Worm (Caenorhabditis elegans) whole organism, young adult: Measurements from ENCODE around the gene tebp-1.
A peak's percentile ranks its signal among the peaks of the same experiment; 100 is the strongest.

Experiments used
- B0019.2 ChIP-seq: fragments of 200-800 bp; sonication (Bioruptor generic); conservative IDR thresholded peaks from 2 replicates; pipeline ENCODE4 v1.3.6; 2022; ENCODE audit warnings: missing genetic modification reagents, missing genetic modification characterization, missing compliant biosample characterization
- F22D6.2 ChIP-seq: sonication (generic microtip); optimal IDR thresholded peaks from 2 replicates; lab custom pipeline; 2016; ENCODE audit warnings: mild to moderate bottlenecking, missing genetic modification characterization, missing compliant biosample characterization
- F23B12.7 ChIP-seq: sonication (generic microtip); optimal IDR thresholded peaks from 2 replicates; lab custom pipeline; 2017; ENCODE audit warnings: missing genetic modification characterization, mild to moderate bottlenecking, missing compliant biosample characterization, antibody characterized with exemption, moderate library complexity; ENCODE audit not compliant: insufficient read depth
- F37B4.10 ChIP-seq: fragments of 200-800 bp; sonication (Bioruptor generic); IDR thresholded peaks from 2 replicates; pipeline ENCODE4 v1.3.6; 2022; ENCODE audit warnings: missing genetic modification characterization, missing compliant biosample characterization
- F39B2.1 ChIP-seq: fragments of 200-800 bp; sonication (Bioruptor generic); IDR thresholded peaks from 2 replicates; pipeline ENCODE4 v1.3.6; 2022; ENCODE audit warnings: missing genetic modification reagents, missing genetic modification characterization, missing compliant biosample characterization
- F49E8.2 ChIP-seq: sonication (generic microtip); optimal IDR thresholded peaks from 3 replicates; lab custom pipeline; 2017; ENCODE audit warnings: missing genetic modification characterization, mild to moderate bottlenecking, missing compliant biosample characterization, antibody characterized with exemption, moderate library complexity; ENCODE audit not compliant: insufficient read depth
- F57A8.1 ChIP-seq: fragments of 200-800 bp; sonication (Bioruptor generic); optimal IDR thresholded peaks from 2 replicates; lab custom pipeline; 2018; ENCODE audit warnings: mild to moderate bottlenecking, missing genetic modification characterization, moderate library complexity, missing compliant biosample characterization
- Y53G8AR.9 ChIP-seq: fragments of 200-800 bp; sonication (Bioruptor generic); conservative IDR thresholded peaks from 2 replicates; pipeline ENCODE4 v1.3.6; 2022; ENCODE audit warnings: missing genetic modification reagents, missing genetic modification characterization, missing compliant biosample characterization
- ZK185.1 ChIP-seq: sonication (generic microtip); optimal IDR thresholded peaks from 2 replicates; lab custom pipeline; 2016; ENCODE audit warnings: mild to moderate bottlenecking, missing genetic modification characterization, missing compliant biosample characterization; ENCODE audit not compliant: poor library complexity, severe bottlenecking
- ama-1 ChIP-seq, 3 experiments: fragments of 150-350 bp in 1 of 3; sonication (generic microtip) in 2 of 3; optimal IDR thresholded peaks; 2 replicates each; lab custom pipeline; 2014 to 2018; ENCODE audit warnings: missing biosample characterization in 2 of 3, missing genetic modification characterization in 2 of 3, missing genetic modification reagents in 2 of 3
- aptf-3 ChIP-seq: fragments of 200-800 bp; sonication (Bioruptor generic); IDR thresholded peaks from 2 replicates; pipeline ENCODE4 v1.3.6; 2022; ENCODE audit warnings: missing genetic modification characterization, missing compliant biosample characterization
- athp-1 ChIP-seq: sonication (generic microtip); optimal IDR thresholded peaks from 2 replicates; lab custom pipeline; 2017; ENCODE audit warnings: mild to moderate bottlenecking, missing genetic modification characterization, missing compliant biosample characterization
- attf-3 ChIP-seq: fragments of 200-800 bp; sonication (Bioruptor generic); conservative IDR thresholded peaks from 2 replicates; pipeline ENCODE4 v1.3.6; 2022; ENCODE audit warnings: missing genetic modification reagents, missing genetic modification characterization, missing compliant biosample characterization
- attf-6 ChIP-seq: fragments of 200-800 bp; sonication (Bioruptor generic); IDR thresholded peaks from 2 replicates; pipeline ENCODE4 v1.3.6; 2022; ENCODE audit warnings: missing genetic modification reagents, missing genetic modification characterization, missing compliant biosample characterization
- ccch-3 ChIP-seq: fragments of 200-800 bp; sonication (Bioruptor generic); optimal IDR thresholded peaks from 2 replicates; lab custom pipeline; 2018; ENCODE audit warnings: mild to moderate bottlenecking, missing genetic modification characterization, missing compliant biosample characterization
- cebp-1 ChIP-seq, 2 experiments: fragments of 200-800 bp in 1 of 2; sonication (Bioruptor generic) in 1 of 2; sonication (generic microtip) in 1 of 2; IDR thresholded peaks in 1 of 2; optimal IDR thresholded peaks in 1 of 2; 2 replicates each; pipeline versions ENCODE4 v1.3.6 to Lab custom; 2017 to 2022; ENCODE audit warnings: missing compliant biosample characterization in 2 of 2, missing genetic modification characterization in 2 of 2, mild to moderate bottlenecking in 1 of 2, missing genetic modification reagents in 1 of 2, moderate library complexity in 1 of 2
- cebp-2 ChIP-seq: fragments of 200-800 bp; sonication (Bioruptor generic); IDR thresholded peaks from 2 replicates; pipeline ENCODE4 v1.3.6; 2022; ENCODE audit warnings: missing genetic modification characterization, missing compliant biosample characterization
- ceh-100 ChIP-seq: fragments of 200-800 bp; sonication (Bioruptor generic); IDR thresholded peaks from 2 replicates; pipeline ENCODE4 v1.3.6; 2022; ENCODE audit warnings: missing genetic modification reagents, missing genetic modification characterization, missing compliant biosample characterization
- ceh-79 ChIP-seq: sonication (generic microtip); optimal IDR thresholded peaks from 2 replicates; lab custom pipeline; 2017; ENCODE audit warnings: mild to moderate bottlenecking, missing genetic modification characterization, missing compliant biosample characterization
- dox-1 ChIP-seq: fragments of 200-800 bp; sonication (Bioruptor generic); IDR thresholded peaks from 2 replicates; pipeline ENCODE4 v1.3.6; 2022; ENCODE audit warnings: missing genetic modification reagents, missing genetic modification characterization, missing compliant biosample characterization
- efl-1 ChIP-seq: fragments of 150-350 bp; optimal IDR thresholded peaks from 2 replicates; lab custom pipeline; 2014; ENCODE audit warnings: missing biosample characterization, missing genetic modification reagents, missing genetic modification characterization
- egl-44 ChIP-seq: fragments of 200-800 bp; sonication (Bioruptor generic); IDR thresholded peaks from 2 replicates; pipeline ENCODE4 v1.3.6; 2022; ENCODE audit warnings: missing genetic modification reagents, missing genetic modification characterization, missing compliant biosample characterization
- hlh-12 ChIP-seq: sonication (generic microtip); optimal IDR thresholded peaks from 2 replicates; lab custom pipeline; 2016; ENCODE audit warnings: missing genetic modification characterization, missing compliant biosample characterization
- hmg-1.2 ChIP-seq: fragments of 200-800 bp; sonication (Bioruptor generic); IDR thresholded peaks from 2 replicates; pipeline ENCODE4 v1.3.6; 2022; ENCODE audit warnings: missing genetic modification reagents, missing genetic modification characterization, missing compliant biosample characterization
- hmg-20 ChIP-seq: fragments of 200-800 bp; sonication (Bioruptor generic); IDR thresholded peaks from 2 replicates; pipeline ENCODE4 v1.3.6; 2022; ENCODE audit warnings: missing genetic modification reagents, missing genetic modification characterization, missing compliant biosample characterization
- let-526 ChIP-seq: fragments of 200-800 bp; sonication (Bioruptor generic); IDR thresholded peaks from 2 replicates; pipeline ENCODE4 v1.3.6; 2022; ENCODE audit warnings: missing genetic modification reagents, missing genetic modification characterization, missing compliant biosample characterization
- let-607 ChIP-seq, 2 experiments: fragments of 200-800 bp in 1 of 2; sonication (Bioruptor generic) in 1 of 2; sonication (generic microtip) in 1 of 2; optimal IDR thresholded peaks; 2 replicates each; lab custom pipeline; 2016 to 2018; ENCODE audit warnings: mild to moderate bottlenecking in 2 of 2, missing compliant biosample characterization in 2 of 2, missing genetic modification characterization in 2 of 2, moderate library complexity in 2 of 2, missing genotype in 1 of 2
- lin-54 ChIP-seq: fragments of 200-800 bp; sonication (Bioruptor generic); optimal IDR thresholded peaks from 2 replicates; lab custom pipeline; 2018; ENCODE audit warnings: mild to moderate bottlenecking, missing genetic modification characterization, missing compliant biosample characterization
- madf-3 ChIP-seq: fragments of 200-800 bp; sonication (Bioruptor generic); IDR thresholded peaks from 2 replicates; pipeline ENCODE4 v1.3.6; 2022; ENCODE audit warnings: missing genetic modification reagents, missing genetic modification characterization, missing compliant biosample characterization
- madf-6 ChIP-seq: fragments of 200-800 bp; sonication (Bioruptor generic); IDR thresholded peaks from 2 replicates; pipeline ENCODE4 v1.3.6; 2022; ENCODE audit warnings: missing genetic modification reagents, missing genetic modification characterization, missing compliant biosample characterization
- mcd-1 ChIP-seq: fragments of 200-800 bp; sonication (Bioruptor generic); IDR thresholded peaks from 2 replicates; pipeline ENCODE4 v1.3.6; 2022; ENCODE audit warnings: missing genetic modification reagents, missing genetic modification characterization, missing compliant biosample characterization
- mel-28 ChIP-seq: sonication (generic microtip); optimal IDR thresholded peaks from 2 replicates; lab custom pipeline; 2016; ENCODE audit warnings: borderline replicate concordance, mild to moderate bottlenecking, missing genetic modification characterization, missing compliant biosample characterization
- nfya-2 ChIP-seq: fragments of 200-800 bp; sonication (Bioruptor generic); IDR thresholded peaks from 2 replicates; pipeline ENCODE4 v1.3.6; 2022; ENCODE audit warnings: missing genetic modification reagents, missing genetic modification characterization, missing compliant biosample characterization
- nhr-120 ChIP-seq: fragments of 200-800 bp; sonication (Bioruptor generic); IDR thresholded peaks from 2 replicates; pipeline ENCODE4 v1.3.6; 2022; ENCODE audit warnings: missing genetic modification characterization, missing compliant biosample characterization
- nhr-179 ChIP-seq: sonication (generic microtip); optimal IDR thresholded peaks from 2 replicates; lab custom pipeline; 2016; ENCODE audit warnings: mild to moderate bottlenecking, missing genetic modification characterization, missing compliant biosample characterization
- nhr-27 ChIP-seq: fragments of 200-800 bp; sonication (Bioruptor generic); optimal IDR thresholded peaks from 2 replicates; lab custom pipeline; 2018; ENCODE audit warnings: mild to moderate bottlenecking, missing genetic modification characterization, moderate library complexity, missing compliant biosample characterization
- nhr-80 ChIP-seq: sonication (generic microtip); optimal IDR thresholded peaks from 2 replicates; lab custom pipeline; 2016; ENCODE audit warnings: missing genetic modification characterization, missing compliant biosample characterization
- nhr-90 ChIP-seq: sonication (generic microtip); optimal IDR thresholded peaks from 2 replicates; lab custom pipeline; 2016; ENCODE audit warnings: missing genotype, mild to moderate bottlenecking, missing genetic modification characterization, missing compliant biosample characterization
- pbrm-1 ChIP-seq: fragments of 200-800 bp; sonication (Bioruptor generic); IDR thresholded peaks from 2 replicates; pipeline ENCODE4 v1.3.6; 2022; ENCODE audit warnings: missing genetic modification reagents, missing genetic modification characterization, missing compliant biosample characterization
- pha-4 ChIP-seq: fragments of 150-350 bp; sonication (generic microtip); optimal IDR thresholded peaks from 2 replicates; lab custom pipeline; 2014; ENCODE audit warnings: missing biosample characterization, missing genetic modification reagents, missing genetic modification characterization
- repo-1 ChIP-seq: sonication (generic microtip); optimal IDR thresholded peaks from 2 replicates; lab custom pipeline; 2017; ENCODE audit warnings: mild to moderate bottlenecking, missing genetic modification characterization, missing compliant biosample characterization
- sea-2 ChIP-seq: fragments of 200-800 bp; sonication (Bioruptor generic); IDR thresholded peaks from 2 replicates; pipeline ENCODE4 v1.3.6; 2022; ENCODE audit warnings: missing genetic modification characterization, missing compliant biosample characterization
- snpc-1.1 ChIP-seq: sonication (generic microtip); optimal IDR thresholded peaks from 2 replicates; lab custom pipeline; 2017; ENCODE audit warnings: missing genetic modification characterization, mild to moderate bottlenecking, missing compliant biosample characterization, antibody characterized with exemption, moderate library complexity, missing genotype, missing genetic modification reagents; ENCODE audit not compliant: insufficient read depth
- snpc-1.3 ChIP-seq: sonication (generic microtip); optimal IDR thresholded peaks from 2 replicates; lab custom pipeline; 2017; ENCODE audit warnings: missing genetic modification characterization, mild to moderate bottlenecking, missing compliant biosample characterization, antibody characterized with exemption, moderate library complexity, missing genotype, missing genetic modification reagents; ENCODE audit not compliant: insufficient read depth
- unc-62 ChIP-seq: fragments of 150-350 bp; optimal IDR thresholded peaks from 2 replicates; lab custom pipeline; 2014; ENCODE audit warnings: missing biosample characterization, missing genetic modification reagents, missing genetic modification characterization
- ztf-18 ChIP-seq: sonication (generic microtip); optimal IDR thresholded peaks from 2 replicates; lab custom pipeline; 2016; ENCODE audit warnings: missing genotype, mild to moderate bottlenecking, missing genetic modification characterization, missing compliant biosample characterization
- ztf-25 ChIP-seq: fragments of 200-800 bp; sonication (Bioruptor generic); IDR thresholded peaks from 2 replicates; pipeline ENCODE4 v1.3.6; 2022; ENCODE audit warnings: missing genetic modification reagents, missing genetic modification characterization, missing compliant biosample characterization
- ztf-26 ChIP-seq: sonication (generic microtip); optimal IDR thresholded peaks from 2 replicates; lab custom pipeline; 2017; ENCODE audit warnings: missing genetic modification characterization, missing compliant biosample characterization

The tebp-1 gene

DNA sequence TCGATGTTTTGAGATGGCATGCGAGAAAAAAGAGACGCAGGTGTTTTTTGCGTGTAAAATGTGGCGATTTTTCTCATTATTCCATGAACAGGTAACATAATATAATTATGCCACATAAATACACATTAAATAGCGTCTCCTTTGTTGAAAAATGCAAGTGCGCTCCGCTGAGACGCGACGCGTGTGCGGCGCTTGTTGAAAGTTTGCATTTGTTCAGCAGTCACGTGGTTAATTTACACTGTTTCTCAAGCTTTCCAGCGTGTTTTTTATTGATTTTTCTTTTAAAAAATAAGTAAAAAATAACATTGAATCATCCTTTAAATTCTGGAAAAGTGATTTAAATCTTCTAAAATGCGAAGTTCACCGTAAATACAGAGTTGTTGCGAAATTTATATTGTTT, 37.8 kb downstream of the tebp-1 start (continued):
- TF ChIP-seq aptf-3 (GFP tag; lab: Robert Waterston, UW) (no peak), unc-62 (GFP tag; lab: Kevin White, UChicago) (no peak), ama-1 (optimal IDR thresholded peaks at IDR 0.05; lab: Kevin White, UChicago) (no peak), ama-1 (GFP tag; optimal IDR thresholded peaks at IDR 0.05; lab: Kevin White, UChicago) (peak in 1 of 2 experiments; percentile 5), let-607 (tag; optimal IDR thresholded peaks at IDR 0.05; lab: Kevin White, UChicago) (peak; percentile 80 to 87), egl-44 (GFP tag; lab: Robert Waterston, UW) (no peak), let-526 (GFP tag; lab: Robert Waterston, UW) (no peak), nhr-179 (no peak), madf-3 (peak; percentile 98), cebp-2 (GFP tag; lab: Robert Waterston, UW) (no peak), attf-6 (GFP tag; lab: Robert Waterston, UW) (no peak), Y53G8AR.9 (GFP tag; lab: Robert Waterston, UW) (no peak), F23B12.7 (tag; lab: Kevin White, UChicago) (peak; percentile 56), F39B2.1 (GFP tag; lab: Robert Waterston, UW) (no peak), ceh-79 (tag; lab: Kevin White, UChicago) (no peak), ccch-3 (GFP tag; lab: Kevin White, UChicago) (no peak), B0019.2 (GFP tag; lab: Robert Waterston, UW) (no peak), snpc-1.3 (tag; lab: Kevin White, UChicago) (no peak), lin-54 (GFP tag; lab: Kevin White, UChicago) (peak; percentile 68), ztf-25 (no peak), nhr-80 (tag; lab: Kevin White, UChicago) (peak; percentile 49), ZK185.1 (tag; lab: Kevin White, UChicago) (peak; percentile 60), ceh-100 (GFP tag; lab: Robert Waterston, UW) (no peak), efl-1 (GFP tag; lab: Kevin White, UChicago) (peak; percentile 16), F57A8.1 (no peak), snpc-1.1 (tag; lab: Kevin White, UChicago) (no peak), F49E8.2 (tag; lab: Kevin White, UChicago) (no peak), hmg-20 (GFP tag; lab: Robert Waterston, UW) (no peak), madf-6 (GFP tag; lab: Robert Waterston, UW) (no peak), mcd-1 (GFP tag; lab: Robert Waterston, UW) (peak; percentile 95), nhr-120 (GFP tag; lab: Robert Waterston, UW) (no peak), sea-2 (no peak), nhr-90 (tag; lab: Kevin White, UChicago) (no peak), attf-3 (no peak), repo-1 (no peak), cebp-1 (GFP tag; IDR thresholded peaks at IDR 0.05; lab: Robert Waterston, UW) (peak; percentile 29; the same call in 1 of the 2 replicates), cebp-1 (tag; optimal IDR thresholded peaks at IDR 0.05; lab: Kevin White, UChicago) (peak; percentile 84), athp-1 (tag; lab: Kevin White, UChicago) (no peak), ztf-18 (tag; lab: Kevin White, UChicago) (peak; percentile 28), ztf-26 (tag; lab: Kevin White, UChicago) (peak; percentile 73), hlh-12 (tag; lab: Kevin White, UChicago) (no peak), nhr-27 (tag; lab: Kevin White, UChicago) (no peak), F37B4.10 (GFP tag; lab: Robert Waterston, UW) (no peak), pbrm-1 (GFP tag; lab: Robert Waterston, UW) (peak; percentile 49; the same call in 1 of the 2 replicates), mel-28 (tag; lab: Kevin White, UChicago) (no peak), dox-1 (GFP tag; lab: Robert Waterston, UW) (peak; percentile 36; the same call in 1 of the 2 replicates), nfya-2 (GFP tag; lab: Robert Waterston, UW) (no peak), F22D6.2 (tag; lab: Kevin White, UChicago) (no peak), pha-4 (tag; lab: Kevin White, UChicago) (no peak), hmg-1.2 (GFP tag; lab: Robert Waterston, UW) (peak; percentile 54)
